Worm (Caenorhabditis elegans): ENCODE results near the gene D1005.4.

- no peak for TF ChIP-seq tab-1 (GFP tag; IDR thresholded peaks at IDR 0.05)
- no peak for TF ChIP-seq flt-1 (GFP tag; IDR thresholded peaks at IDR 0.05)
- TF ChIP-seq cog-1 (tag; optimal IDR thresholded peaks at IDR 0.05), result no peak
- no peak for TF ChIP-seq klf-2 (GFP tag; conservative IDR thresholded peaks at IDR 0.05)
Measured at ce11 chrX:1527338-1527737, 41.7 kb upstream of the D1005.4 start.

Measured in whole organism, midembryonic.